Worm (Caenorhabditis elegans): ENCODE measurements around the gene T23G4.2.

Gene T23G4.2

DNA sequence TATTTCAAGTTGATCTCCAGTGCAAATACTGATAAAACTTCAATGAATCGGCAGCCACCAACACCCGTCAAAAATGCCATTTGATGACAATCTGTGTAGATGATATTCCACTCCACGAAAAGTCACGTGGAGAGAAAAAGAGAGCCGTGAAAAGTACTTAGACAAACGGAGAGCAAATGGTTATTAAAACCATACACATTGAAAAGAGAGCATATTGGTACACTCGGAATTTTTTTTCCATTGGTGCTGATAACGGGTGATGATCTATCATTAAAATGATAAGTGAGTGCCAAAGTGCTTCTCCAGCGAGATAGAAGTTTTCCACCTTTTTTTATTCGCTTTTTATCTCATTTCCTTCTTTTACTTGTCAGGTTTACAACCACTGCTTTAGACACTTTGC is 35.8 kb upstream of the T23G4.2 start (continued):
- TF ChIP-seq skn-1 (tag; optimal IDR thresholded peaks at IDR 0.05), result no peak
- peak; percentile 50 for TF ChIP-seq nhr-90 (tag; optimal IDR thresholded peaks at IDR 0.05; ENCODE audit: poor library complexity)
- TF ChIP-seq tlp-1 (tag; optimal IDR thresholded peaks at IDR 0.05), result peak; percentile 78
- TF ChIP-seq efl-1 (optimal IDR thresholded peaks at IDR 0.05), result no peak
- TF ChIP-seq efl-1 (GFP tag; optimal IDR thresholded peaks at IDR 0.05 in 1 of 2), result peak in 1 of 2 experiments; percentile 80
- no peak for TF ChIP-seq unc-30 (tag; optimal IDR thresholded peaks at IDR 0.05)
- TF ChIP-seq lin-14 (GFP tag; optimal IDR thresholded peaks at IDR 0.05), result no peak
- no peak for TF ChIP-seq ztf-4 (tag; optimal IDR thresholded peaks at IDR 0.05)
- TF ChIP-seq Y116A8C.19 (tag; optimal IDR thresholded peaks at IDR 0.05; ENCODE audit: borderline replicate concordance), result no peak
- TF ChIP-seq lsy-2 (tag; optimal IDR thresholded peaks at IDR 0.05), result no peak
- no peak for TF ChIP-seq lin-13 (GFP tag; optimal IDR thresholded peaks at IDR 0.05)
- no peak for TF ChIP-seq nhr-12 (tag; optimal IDR thresholded peaks at IDR 0.05)
- peak; percentile 23 for TF ChIP-seq nhr-20 (tag; optimal IDR thresholded peaks at IDR 0.05)

DNA sequence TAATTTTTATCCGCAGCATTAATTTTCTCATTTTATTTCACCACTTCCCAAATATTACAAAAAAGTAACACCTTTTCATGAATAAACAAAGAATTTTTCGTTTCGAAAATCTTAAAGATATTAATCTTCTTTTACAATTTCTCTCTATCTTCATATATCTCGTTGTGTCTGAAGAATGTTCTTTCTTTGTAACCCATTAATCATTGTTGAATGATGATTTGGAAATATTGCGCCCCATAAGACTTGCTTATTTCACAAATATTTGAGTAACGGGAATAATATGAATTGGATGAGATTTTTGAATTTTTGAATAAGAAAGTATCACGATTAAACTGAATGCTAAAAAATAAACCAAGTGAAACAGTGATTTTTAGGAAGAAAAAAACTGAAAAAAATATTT is 31.6 kb upstream of the T23G4.2 start:
- no peak for TF ChIP-seq vab-15 (tag; optimal IDR thresholded peaks at IDR 0.05)
- TF ChIP-seq nhr-47 (tag; optimal IDR thresholded peaks at IDR 0.05), result no peak
- TF ChIP-seq egl-27 (tag; optimal IDR thresholded peaks at IDR 0.05), result no peak
- TF ChIP-seq blmp-1 (tag; optimal IDR thresholded peaks at IDR 0.05), result peak; percentile 41
- peak; percentile 37 for TF ChIP-seq irx-1 (tag; optimal IDR thresholded peaks at IDR 0.05)
- peak; percentile 55 for TF ChIP-seq lin-39 (tag; optimal IDR thresholded peaks at IDR 0.05)
- peak; percentile 79 for TF ChIP-seq nhr-85 (tag)

DNA sequence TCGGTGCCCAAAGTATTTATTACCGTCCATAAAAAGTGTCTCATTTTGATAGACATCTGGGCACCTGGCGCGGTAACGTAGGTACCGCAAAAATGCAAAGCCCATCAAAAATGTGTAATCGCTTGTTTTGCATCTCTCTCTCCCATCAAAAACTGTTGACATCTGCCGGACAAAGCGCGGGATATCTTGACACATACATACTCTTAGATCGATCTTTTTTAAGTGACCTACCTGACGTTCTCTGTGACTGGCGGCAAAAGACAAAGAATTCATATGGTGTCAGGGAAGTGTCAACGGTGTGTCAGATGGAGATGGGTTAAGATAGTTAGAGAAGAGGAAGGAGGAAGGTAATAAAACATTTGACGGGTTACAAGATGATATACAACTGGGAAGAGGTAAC is 29.6 kb upstream of the T23G4.2 start:
- TF ChIP-seq blmp-1 (tag; optimal IDR thresholded peaks at IDR 0.05) (peak; percentile 69), elt-2 (tag; optimal IDR thresholded peaks at IDR 0.05) (no peak), snu-23 (GFP tag; optimal IDR thresholded peaks at IDR 0.05) (peak; percentile 26), mep-1 (tag; optimal IDR thresholded peaks at IDR 0.05) (peak; percentile 38), elt-3 (tag; optimal IDR thresholded peaks at IDR 0.05) (peak in 1 of 6 experiments; percentile 35), lin-35 (GFP tag; optimal IDR thresholded peaks at IDR 0.05) (peak in 1 of 2 experiments; percentile 11), pax-3 (tag; optimal IDR thresholded peaks at IDR 0.05) (no peak), tlp-1 (tag; optimal IDR thresholded peaks at IDR 0.05) (no peak), C16A3.4 (tag; optimal IDR thresholded peaks at IDR 0.05) (peak; percentile 22), hpl-2 (GFP tag; optimal IDR thresholded peaks at IDR 0.05) (no peak), nhr-85 (tag) (peak; percentile 84), jun-1 (tag; optimal IDR thresholded peaks at IDR 0.05) (no peak), ceh-63 (GFP tag; optimal IDR thresholded peaks at IDR 0.05) (no peak), nhr-90 (tag; optimal IDR thresholded peaks at IDR 0.05; ENCODE audit: poor library complexity) (peak; percentile 19), swsn-7 (tag; optimal IDR thresholded peaks at IDR 0.05) (no peak), lin-14 (GFP tag; optimal IDR thresholded peaks at IDR 0.05) (peak; percentile 74), isw-1 (GFP tag; IDR thresholded peaks at IDR 0.05) (no peak), irx-1 (tag; optimal IDR thresholded peaks at IDR 0.05) (peak; percentile 47)

DNA sequence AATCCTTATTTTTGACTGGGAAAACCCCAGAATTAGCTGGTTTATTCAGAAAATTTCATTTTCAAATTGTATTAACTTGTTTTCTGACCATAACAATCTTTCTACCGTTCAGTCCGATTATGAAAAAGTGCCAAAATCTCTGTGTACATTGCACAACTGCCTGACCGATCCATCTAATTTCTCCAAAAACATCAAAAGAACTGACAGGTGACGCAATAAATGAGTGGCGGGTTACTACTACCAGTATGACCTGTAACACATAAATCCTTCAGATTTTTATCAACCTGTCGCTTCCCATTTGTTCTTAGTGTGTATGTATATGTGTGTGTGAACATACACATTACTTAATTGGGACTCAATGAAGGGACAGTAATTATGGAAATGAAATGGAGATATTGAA is 27.4 kb upstream of the T23G4.2 start:
- peak; percentile 8 for TF ChIP-seq blmp-1 (tag; optimal IDR thresholded peaks at IDR 0.05)
- TF ChIP-seq nhr-19 (GFP tag; conservative IDR thresholded peaks at IDR 0.05), result no peak
- TF ChIP-seq C34B4.2 (tag; optimal IDR thresholded peaks at IDR 0.05), result no peak
- no peak for TF ChIP-seq nhr-84 (tag; optimal IDR thresholded peaks at IDR 0.05)
- no peak for TF ChIP-seq nhr-85 (tag)

DNA sequence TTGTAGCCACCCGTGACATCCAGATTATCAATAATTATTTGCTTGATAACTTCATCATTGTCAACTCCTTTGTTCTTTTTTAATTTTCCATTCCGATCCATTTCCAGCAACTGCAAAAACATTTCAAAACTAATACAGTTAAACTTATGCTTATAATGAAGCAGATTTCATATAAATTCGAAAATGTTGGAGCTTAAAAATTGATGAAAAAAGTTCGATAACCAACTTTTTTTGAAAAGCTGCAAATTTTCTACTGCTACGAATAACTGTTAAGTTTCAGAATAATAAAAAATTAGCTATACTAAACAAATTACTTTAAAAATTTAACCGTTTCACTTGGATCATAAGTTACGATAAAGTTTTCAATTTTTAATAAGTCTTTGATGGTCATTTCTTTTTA is 26.9 kb upstream of the T23G4.2 start, which contains the start of gene C47A4.1:
C47A4.1 (minus strand) TSS at position 101 of the 400 bp plus-strand sequence.
- TF ChIP-seq pqm-1 (tag; optimal IDR thresholded peaks at IDR 0.05), result no peak
- no peak for TF ChIP-seq fkh-4 (tag; optimal IDR thresholded peaks at IDR 0.05; ENCODE audit: borderline replicate concordance)
- TF ChIP-seq nhr-11 (tag; optimal IDR thresholded peaks at IDR 0.05), result no peak
- no peak for TF ChIP-seq tlp-1 (tag; optimal IDR thresholded peaks at IDR 0.05)
- TF ChIP-seq pax-3 (tag; optimal IDR thresholded peaks at IDR 0.05), result no peak
- TF ChIP-seq tbx-2 (tag; optimal IDR thresholded peaks at IDR 0.05), result no peak
- no peak for TF ChIP-seq aha-1 (tag; optimal IDR thresholded peaks at IDR 0.05)

Measured in whole organism, L1 larva.